Fruit fly (Drosophila melanogaster) whole organism, embryonic: ENCODE data around the gene CG9837.

Experiments
- B-H1 ChIP-seq: fragments of 200-800 bp; sonication (Bioruptor generic); IDR thresholded peaks from 3 replicates; pipeline ENCODE4 v1.3.6; 2022; ENCODE audit warnings: missing biosample characterization, missing genetic modification characterization
- B-H2 ChIP-seq: fragments of 200-800 bp; sonication (Bioruptor generic); optimal IDR thresholded peaks from 2 replicates; lab custom pipeline; 2018; ENCODE audit warnings: missing biosample characterization, mild to moderate bottlenecking, missing genetic modification characterization
- BEAF-32 ChIP-seq: fragments of 200-800 bp; sonication (Bioruptor generic); optimal IDR thresholded peaks from 3 replicates; lab custom pipeline; 2017; ENCODE audit warnings: missing biosample characterization, missing genetic modification characterization, mild to moderate bottlenecking, moderate library complexity, missing genetic modification reagents
- CG10462 ChIP-seq: fragments of 200-800 bp; sonication (Bioruptor generic); optimal IDR thresholded peaks from 2 replicates; lab custom pipeline; 2016; ENCODE audit warnings: missing biosample characterization, missing genetic modification characterization
- CG12942 ChIP-seq: fragments of 200-800 bp; sonication (Bioruptor generic); optimal IDR thresholded peaks from 3 replicates; lab custom pipeline; 2016; ENCODE audit warnings: missing biosample characterization, missing genetic modification characterization
- CG13624 ChIP-seq: fragments of 200-800 bp; sonication (Bioruptor generic); optimal IDR thresholded peaks from 2 replicates; lab custom pipeline; 2016; ENCODE audit warnings: missing biosample characterization, missing genetic modification characterization
- CG13894 ChIP-seq: fragments of 200-800 bp; sonication (Bioruptor generic); optimal IDR thresholded peaks from 3 replicates; lab custom pipeline; 2018; ENCODE audit warnings: missing biosample characterization, mild to moderate bottlenecking, missing genetic modification characterization, moderate library complexity
- CG14667 ChIP-seq: fragments of 200-800 bp; sonication (Bioruptor generic); IDR thresholded peaks from 2 replicates; pipeline ENCODE4 v1.3.6; 2022; ENCODE audit warnings: missing biosample characterization, missing genetic modification characterization
- CG15269 ChIP-seq: fragments of 200-800 bp; sonication (Bioruptor generic); optimal IDR thresholded peaks from 2 replicates; lab custom pipeline; 2018; ENCODE audit warnings: missing biosample characterization, mild to moderate bottlenecking, missing genetic modification characterization, moderate library complexity
- CG1529 ChIP-seq: fragments of 200-800 bp; sonication (Bioruptor generic); optimal IDR thresholded peaks from 3 replicates; lab custom pipeline; 2018; ENCODE audit warnings: missing biosample characterization, missing genetic modification characterization
- CG15514 ChIP-seq: fragments of 200-800 bp; sonication (Bioruptor generic); optimal IDR thresholded peaks from 3 replicates; lab custom pipeline; 2017; ENCODE audit warnings: missing biosample characterization, missing genetic modification characterization, mild to moderate bottlenecking, moderate library complexity, missing genetic modification reagents
- CG32767 ChIP-seq: fragments of 200-800 bp; sonication (Bioruptor generic); IDR thresholded peaks from 2 replicates; pipeline ENCODE4 v1.3.6; 2022; ENCODE audit warnings: missing biosample characterization, missing genetic modification characterization
- CG42726 ChIP-seq: fragments of 200-800 bp; sonication (Bioruptor generic); IDR thresholded peaks from 2 replicates; pipeline ENCODE4 v1.3.6; 2022; ENCODE audit warnings: missing biosample characterization, missing genetic modification characterization; ENCODE audit not compliant: partially characterized antibody
- CG4360 ChIP-seq: fragments of 200-800 bp; sonication (Bioruptor generic); IDR thresholded peaks from 2 replicates; pipeline ENCODE4 v1.3.6; 2022; ENCODE audit warnings: missing biosample characterization, missing genetic modification characterization
- CG4424 ChIP-seq: fragments of 200-800 bp; sonication (Bioruptor generic); optimal IDR thresholded peaks from 3 replicates; lab custom pipeline; 2016; ENCODE audit warnings: missing biosample characterization, missing genetic modification characterization
- CG4820 ChIP-seq: fragments of 200-800 bp; sonication (Bioruptor generic); optimal IDR thresholded peaks from 3 replicates; lab custom pipeline; 2016; ENCODE audit warnings: missing biosample characterization, missing genetic modification characterization
- CG4854 ChIP-seq: fragments of 200-800 bp; sonication (Bioruptor generic); optimal IDR thresholded peaks from 2 replicates; lab custom pipeline; 2016; ENCODE audit warnings: missing biosample characterization, missing genetic modification characterization, inconsistent platforms
- CG6175 ChIP-seq: fragments of 200-800 bp; sonication (Bioruptor generic); IDR thresholded peaks from 3 replicates; pipeline ENCODE4 v1.3.6; 2022; ENCODE audit warnings: missing biosample characterization, missing genetic modification characterization
- CG6813 ChIP-seq: fragments of 200-800 bp; sonication (Bioruptor generic); optimal IDR thresholded peaks from 2 replicates; lab custom pipeline; 2017; ENCODE audit warnings: missing biosample characterization, missing genetic modification characterization, mild to moderate bottlenecking, moderate library complexity, missing genetic modification reagents
- CG6854 ChIP-seq: fragments of 200-800 bp; sonication (Bioruptor generic); optimal IDR thresholded peaks from 3 replicates; lab custom pipeline; 2017; ENCODE audit warnings: missing biosample characterization, mild to moderate bottlenecking, missing genetic modification characterization
- CG7372 ChIP-seq: fragments of 200-800 bp; sonication (Bioruptor generic); IDR thresholded peaks from 2 replicates; pipeline ENCODE4 v1.3.6; 2022; ENCODE audit warnings: missing biosample characterization, missing genetic modification characterization
- CG7987 ChIP-seq: fragments of 200-800 bp; sonication (Bioruptor generic); optimal IDR thresholded peaks from 2 replicates; lab custom pipeline; 2018; ENCODE audit warnings: missing biosample characterization, mild to moderate bottlenecking, missing genetic modification characterization, moderate library complexity
- CG9727 ChIP-seq: fragments of 200-800 bp; sonication (Bioruptor generic); optimal IDR thresholded peaks from 3 replicates; lab custom pipeline; 2017; ENCODE audit warnings: missing biosample characterization, mild to moderate bottlenecking, missing genetic modification characterization
- CHES-1-like ChIP-seq: fragments of 200-800 bp; sonication (Bioruptor generic); optimal IDR thresholded peaks from 2 replicates; lab custom pipeline; 2016; ENCODE audit warnings: missing biosample characterization, missing genetic modification characterization
- D ChIP-seq, 2 experiments: fragments of 200-800 bp in 1 of 2; fragments of >200 bp in 1 of 2; sonication (Bioruptor generic) in 1 of 2; optimal IDR thresholded peaks; 2 replicates in 1 of 2; 3 replicates in 1 of 2; lab custom pipeline; 2017; ENCODE audit warnings: mild to moderate bottlenecking in 1 of 2, missing biosample characterization in 1 of 2, missing genetic modification characterization in 1 of 2, missing genetic modification reagents in 1 of 2
- D19B ChIP-seq: fragments of 200-800 bp; sonication (Bioruptor generic); optimal IDR thresholded peaks from 2 replicates; lab custom pipeline; 2017; ENCODE audit warnings: missing biosample characterization, mild to moderate bottlenecking, missing genetic modification characterization
- Dip3 ChIP-seq: fragments of 200-800 bp; sonication (Bioruptor generic); optimal IDR thresholded peaks from 3 replicates; lab custom pipeline; 2016; ENCODE audit warnings: missing biosample characterization, missing genetic modification characterization
- Doc3 ChIP-seq: fragments of 200-800 bp; sonication (Bioruptor generic); IDR thresholded peaks from 3 replicates; pipeline ENCODE4 v1.3.6; 2022; ENCODE audit warnings: missing biosample characterization, missing genetic modification characterization; ENCODE audit not compliant: partially characterized antibody
- HmgD ChIP-seq: fragments of 200-800 bp; sonication (Bioruptor generic); optimal IDR thresholded peaks from 3 replicates; lab custom pipeline; 2016; ENCODE audit warnings: missing biosample characterization, missing genetic modification characterization
- Oli ChIP-seq: fragments of 200-800 bp; sonication (Bioruptor generic); optimal IDR thresholded peaks from 2 replicates; lab custom pipeline; 2018; ENCODE audit warnings: missing biosample characterization, mild to moderate bottlenecking, missing genetic modification characterization, moderate library complexity
- Ptx1 ChIP-seq: fragments of 200-800 bp; sonication (Bioruptor generic); IDR thresholded peaks from 2 replicates; pipeline ENCODE4 v1.3.6; 2022; ENCODE audit warnings: missing biosample characterization, missing genetic modification characterization
- Stat92E ChIP-seq, 3 experiments: fragments of >200 bp in 2 of 3; fragments of 200-800 bp in 1 of 3; sonication (Bioruptor generic) in 1 of 3; optimal IDR thresholded peaks; 2 replicates each; lab custom pipeline; 2017 to 2019; ENCODE audit warnings: missing biosample characterization in 3 of 3, missing genetic modification characterization in 3 of 3, mild to moderate bottlenecking in 1 of 3, moderate library complexity in 1 of 3
- al ChIP-seq: fragments of 200-800 bp; sonication (Bioruptor generic); IDR thresholded peaks from 2 replicates; pipeline ENCODE4 v1.3.6; 2022; ENCODE audit warnings: missing biosample characterization, missing genetic modification characterization
- bab2 ChIP-seq: fragments of 200-800 bp; sonication (Bioruptor generic); optimal IDR thresholded peaks from 2 replicates; lab custom pipeline; 2016; ENCODE audit warnings: missing biosample characterization, missing genetic modification characterization
- dysf ChIP-seq: fragments of 200-800 bp; sonication (Bioruptor generic); IDR thresholded peaks from 3 replicates; pipeline ENCODE4 v1.3.6; 2022; ENCODE audit warnings: missing biosample characterization, missing genetic modification characterization
- ems ChIP-seq: fragments of 200-800 bp; sonication (Bioruptor generic); optimal IDR thresholded peaks from 3 replicates; lab custom pipeline; 2016; ENCODE audit warnings: missing biosample characterization, missing genetic modification characterization
- eve ChIP-seq, 2 experiments: fragments of >200 bp; optimal IDR thresholded peaks; 2 replicates each; lab custom pipeline; 2017; ENCODE audit warnings: missing biosample characterization in 2 of 2, missing genetic modification characterization in 2 of 2
- ewg ChIP-seq: fragments of 200-800 bp; sonication (Bioruptor generic); optimal IDR thresholded peaks from 3 replicates; lab custom pipeline; 2017; ENCODE audit warnings: mild to moderate bottlenecking, missing biosample characterization, missing genetic modification reagents, missing genetic modification characterization
- gem ChIP-seq: fragments of 200-800 bp; sonication (Bioruptor generic); optimal IDR thresholded peaks from 2 replicates; lab custom pipeline; 2019; ENCODE audit warnings: missing biosample characterization, mild to moderate bottlenecking, missing genetic modification characterization, moderate library complexity
- grn ChIP-seq: fragments of 200-800 bp; sonication (Bioruptor generic); optimal IDR thresholded peaks from 3 replicates; lab custom pipeline; 2017; ENCODE audit warnings: missing biosample characterization, missing genetic modification characterization
- gsb-n ChIP-seq: fragments of 200-800 bp; sonication (Bioruptor generic); optimal IDR thresholded peaks from 3 replicates; lab custom pipeline; 2018; ENCODE audit warnings: missing biosample characterization, mild to moderate bottlenecking, missing genetic modification characterization
- gt ChIP-seq: fragments of 200-800 bp; sonication (Bioruptor generic); IDR thresholded peaks from 2 replicates; pipeline ENCODE4 v1.3.6; 2022; ENCODE audit warnings: missing biosample characterization, missing genetic modification characterization
- ham ChIP-seq: fragments of 200-800 bp; sonication (Bioruptor generic); IDR thresholded peaks from 2 replicates; pipeline ENCODE4 v1.3.6; 2022; ENCODE audit warnings: missing biosample characterization, missing genetic modification characterization
- lmd ChIP-seq: fragments of 200-800 bp; sonication (Bioruptor generic); IDR thresholded peaks from 2 replicates; pipeline ENCODE4 v1.3.6; 2022; ENCODE audit warnings: missing biosample characterization, missing genetic modification characterization
- pita ChIP-seq: fragments of 200-800 bp; sonication (Bioruptor generic); optimal IDR thresholded peaks from 2 replicates; lab custom pipeline; 2017; ENCODE audit warnings: missing biosample characterization, mild to moderate bottlenecking, missing genetic modification characterization
- ssp ChIP-seq: fragments of 200-800 bp; sonication (Bioruptor generic); IDR thresholded peaks from 2 replicates; pipeline ENCODE4 v1.3.6; 2022; ENCODE audit warnings: missing biosample characterization, missing genetic modification characterization
- stwl ChIP-seq: fragments of 200-800 bp; sonication (Bioruptor generic); optimal IDR thresholded peaks from 3 replicates; lab custom pipeline; 2018; ENCODE audit warnings: missing biosample characterization, mild to moderate bottlenecking, missing genetic modification characterization, moderate library complexity
- tgo ChIP-seq: fragments of 200-800 bp; sonication (Bioruptor generic); IDR thresholded peaks from 3 replicates; pipeline ENCODE4 v1.3.6; 2022; ENCODE audit warnings: missing biosample characterization, missing genetic modification characterization
- toy ChIP-seq: fragments of 200-800 bp; sonication (Bioruptor generic); IDR thresholded peaks from 2 replicates; pipeline ENCODE4 v1.3.6; 2022; ENCODE audit warnings: missing biosample characterization, missing genetic modification characterization
- usp ChIP-seq: fragments of >200 bp; optimal IDR thresholded peaks from 2 replicates; lab custom pipeline; 2017; ENCODE audit warnings: missing biosample characterization, missing genetic modification characterization

CG9837 gene

DNA sequence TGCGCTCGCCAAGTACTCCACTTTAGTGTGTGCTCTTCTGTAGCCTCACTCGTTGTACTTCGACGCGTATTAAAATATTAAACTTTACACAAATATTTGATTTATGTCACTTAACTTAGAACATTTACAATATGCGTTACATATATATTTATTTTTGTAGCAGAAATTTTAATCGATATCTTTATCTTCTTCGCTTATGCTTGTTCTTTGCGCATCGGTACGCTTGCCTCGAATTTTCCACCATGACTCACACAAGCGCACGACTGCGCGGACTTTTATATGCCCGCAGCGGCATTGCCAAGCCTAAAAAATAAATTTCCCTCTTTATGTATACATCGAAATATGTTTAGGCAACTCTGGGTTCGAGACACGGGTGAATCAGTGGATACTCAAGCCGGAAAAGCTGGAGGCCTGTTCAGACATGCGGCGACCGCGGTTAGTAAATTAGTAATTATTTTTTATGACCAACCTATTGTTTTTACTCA lies 7.1 kb upstream of the CG9837 start, which contains the start of gene aqz (continued):
- TF ChIP-seq Dip3 (GFP tag; lab: Kevin White, UChicago): peak; percentile 57
- TF ChIP-seq Stat92E (GFP tag; optimal IDR thresholded peaks at IDR 0.05; lab: Kevin White, UChicago): peak in 1 of 3 experiments; percentile 90
- TF ChIP-seq gsb-n (tag; lab: Kevin White, UChicago): peak; percentile 59
- peak; percentile 49; the same call in 1 of the 2 replicates for TF ChIP-seq ham (GFP tag; lab: Robert Waterston, UW)
- TF ChIP-seq CHES-1-like: peak; percentile 73
- peak; percentile 98 for TF ChIP-seq CG32767 (GFP tag; lab: Robert Waterston, UW)
- peak; percentile 28 for TF ChIP-seq CG12942
- peak; percentile 50 for TF ChIP-seq CG4360 (GFP tag; lab: Robert Waterston, UW)
- no peak for TF ChIP-seq toy (GFP tag; lab: Robert Waterston, UW)
- TF ChIP-seq gt (GFP tag; lab: Robert Waterston, UW): no peak
- peak; percentile 59 for TF ChIP-seq CG6854 (GFP tag; lab: Kevin White, UChicago)
- peak; percentile 51 for TF ChIP-seq CG6813
- TF ChIP-seq grn (GFP tag; lab: Kevin White, UChicago): peak; percentile 89
- peak; percentile 93 for TF ChIP-seq pita
- TF ChIP-seq lmd (GFP tag; lab: Robert Waterston, UW): no peak; the same call in 1 of the 2 replicates
- peak; percentile 25 for TF ChIP-seq CG4820
- TF ChIP-seq Ptx1 (GFP tag; lab: Robert Waterston, UW): peak; percentile 51
- TF ChIP-seq CG14667 (GFP tag; lab: Robert Waterston, UW): no peak
- no peak for TF ChIP-seq eve (GFP tag; optimal IDR thresholded peaks at IDR 0.05; lab: Kevin White, UChicago)
- TF ChIP-seq gem: peak; percentile 38
- peak; percentile 84 for TF ChIP-seq stwl (tag; lab: Kevin White, UChicago)
- no peak for TF ChIP-seq usp (GFP tag; lab: Kevin White, UChicago)
- TF ChIP-seq CG1529 (GFP tag; lab: Kevin White, UChicago): peak; percentile 50
- TF ChIP-seq CG15514: peak; percentile 93
- TF ChIP-seq ems (GFP tag; lab: Kevin White, UChicago): peak; percentile 74
- peak; percentile 72 for TF ChIP-seq BEAF-32 (GFP tag; lab: Kevin White, UChicago)
- TF ChIP-seq Doc3 (GFP tag; lab: Robert Waterston, UW): no peak
- TF ChIP-seq tgo: peak; percentile 35; the same call in 2 of the 3 replicates
- TF ChIP-seq CG7987 (GFP tag; lab: Kevin White, UChicago): peak; percentile 70
- TF ChIP-seq CG10462: no peak
- no peak for TF ChIP-seq Oli (tag; lab: Kevin White, UChicago)
- peak; percentile 21; the same call in 1 of the 3 replicates for TF ChIP-seq B-H1 (GFP tag; lab: Robert Waterston, UW)
- no peak for TF ChIP-seq D (optimal IDR thresholded peaks at IDR 0.05; lab: Kevin White, UChicago)
- TF ChIP-seq D (GFP tag; optimal IDR thresholded peaks at IDR 0.05; lab: Kevin White, UChicago): peak; percentile 4
- peak; percentile 88 for TF ChIP-seq CG13624
- peak; percentile 32 for TF ChIP-seq CG4424 (GFP tag; lab: Kevin White, UChicago)
- TF ChIP-seq al: 0 out of 2 replicates have a peak, but pooled peaks have one; percentile 25
- no peak for TF ChIP-seq CG15269 (tag; lab: Kevin White, UChicago)
- TF ChIP-seq CG9727 (GFP tag; lab: Kevin White, UChicago): peak; percentile 41
- TF ChIP-seq B-H2 (GFP tag; lab: Kevin White, UChicago): peak; percentile 74
- TF ChIP-seq D19B (GFP tag; lab: Kevin White, UChicago): peak; percentile 8
- peak; percentile 59; the same call in 1 of the 3 replicates for TF ChIP-seq dysf (GFP tag; lab: Robert Waterston, UW)
- peak; percentile 92 for TF ChIP-seq ssp (GFP tag; lab: Robert Waterston, UW)
- peak; percentile 80 for TF ChIP-seq CG42726
- peak; percentile 54 for TF ChIP-seq CG4854 (GFP tag; lab: Kevin White, UChicago)
- TF ChIP-seq bab2: peak; percentile 53
- TF ChIP-seq CG6175 (GFP tag; lab: Robert Waterston, UW): 0 out of 3 replicates have a peak, but pooled peaks have one; percentile 43
- peak; percentile 98 for TF ChIP-seq ewg (GFP tag; lab: Kevin White, UChicago)
- peak; percentile 57 for TF ChIP-seq CG7372 (GFP tag; lab: Robert Waterston, UW)
- peak; percentile 81 for TF ChIP-seq HmgD (GFP tag; lab: Kevin White, UChicago)
- peak; percentile 85 for TF ChIP-seq CG13894 (tag; lab: Kevin White, UChicago)
